Worm (Caenorhabditis elegans): ENCODE measurements around the gene srw-145.

The srw-145 gene

DNA sequence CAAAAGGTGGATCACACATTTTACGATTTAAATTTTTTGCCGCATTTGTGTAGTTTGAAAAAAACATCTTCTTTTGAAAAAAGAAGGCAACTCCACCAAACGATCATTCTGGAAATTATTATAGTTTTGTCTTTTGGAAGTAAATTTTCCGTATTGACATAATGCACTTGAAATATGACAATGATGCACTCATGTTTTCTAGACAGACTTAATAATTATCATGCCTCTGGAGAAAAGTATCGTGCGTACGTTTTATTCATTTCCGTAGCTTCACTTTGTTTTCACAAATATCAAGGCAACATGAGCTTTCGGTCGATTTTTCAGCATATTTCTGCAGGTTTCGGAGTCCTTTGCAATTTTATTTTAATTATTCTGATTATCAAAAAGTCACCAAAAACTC is 18.6 kb upstream of the srw-145 start, which contains the start of gene str-250:
TSS of gene str-250 (plus strand) at position 301 of the 400 bp plus-strand sequence.
- TF ChIP-seq fos-1 (tag; optimal IDR thresholded peaks at IDR 0.05) (no peak), nhr-10 (tag; optimal IDR thresholded peaks at IDR 0.05) (no peak), spr-3 (GFP tag; optimal IDR thresholded peaks at IDR 0.05) (no peak), daf-8 (GFP tag; IDR thresholded peaks at IDR 0.05) (no peak), ZK546.5 (tag; optimal IDR thresholded peaks at IDR 0.05) (no peak), lin-15B (tag; optimal IDR thresholded peaks at IDR 0.05) (no peak), nhr-28 (tag; optimal IDR thresholded peaks at IDR 0.05) (no peak), F26F4.8 (GFP tag; conservative IDR thresholded peaks at IDR 0.05) (no peak), nhr-77 (tag; optimal IDR thresholded peaks at IDR 0.05) (no peak), snpc-4 (tag; optimal IDR thresholded peaks at IDR 0.05) (no peak), ceh-28 (tag; optimal IDR thresholded peaks at IDR 0.05) (no peak), lsy-2 (tag; optimal IDR thresholded peaks at IDR 0.05) (no peak), sdz-12 (GFP tag; optimal IDR thresholded peaks at IDR 0.05) (no peak), lir-3 (tag; optimal IDR thresholded peaks at IDR 0.05) (no peak), F44E2.7 (GFP tag; IDR thresholded peaks at IDR 0.05) (no peak)

DNA sequence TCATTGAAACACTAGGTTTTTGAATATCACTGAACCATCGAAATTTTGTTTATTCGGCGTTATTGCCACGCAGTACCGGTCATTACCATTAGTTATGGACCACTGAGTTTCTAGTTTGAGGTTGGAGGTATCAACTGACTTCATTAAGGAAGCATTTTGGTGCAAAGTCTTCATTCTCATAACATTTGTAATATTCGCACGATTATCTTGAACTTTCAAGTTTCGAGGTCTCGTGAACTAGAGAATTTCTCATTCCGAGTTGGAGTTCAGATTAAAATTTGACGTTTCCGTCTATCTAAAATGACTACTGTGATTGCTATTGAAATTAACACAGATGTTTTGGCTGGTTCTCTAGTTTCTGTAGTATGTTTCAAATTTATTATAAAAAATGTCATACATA is 16.2 kb upstream of the srw-145 start, which contains the start of gene srx-42:
TSS of gene srx-42 (plus strand) at position 301 of the 400 bp plus-strand sequence.
- TF ChIP-seq ceh-82 (tag; optimal IDR thresholded peaks at IDR 0.05) (no peak), cey-2 (tag; optimal IDR thresholded peaks at IDR 0.05; ENCODE audit: borderline replicate concordance, insufficient read depth) (no peak), fos-1 (tag; optimal IDR thresholded peaks at IDR 0.05) (no peak), lin-39 (tag; optimal IDR thresholded peaks at IDR 0.05) (no peak), nhr-42 (GFP tag; IDR thresholded peaks at IDR 0.05) (no peak), lsy-2 (tag; optimal IDR thresholded peaks at IDR 0.05) (no peak), lin-38 (GFP tag; IDR thresholded peaks at IDR 0.05) (no peak), mdl-1 (tag; optimal IDR thresholded peaks at IDR 0.05) (no peak), zag-1 (tag; optimal IDR thresholded peaks at IDR 0.05) (no peak), rbr-2 (tag; optimal IDR thresholded peaks at IDR 0.05) (no peak), Y75B8A.6 (GFP tag; IDR thresholded peaks at IDR 0.05) (no peak), lin-1 (GFP tag; IDR thresholded peaks at IDR 0.05) (no peak), skn-1 (tag; optimal IDR thresholded peaks at IDR 0.05) (no peak), nhr-10 (tag; optimal IDR thresholded peaks at IDR 0.05) (no peak)

DNA sequence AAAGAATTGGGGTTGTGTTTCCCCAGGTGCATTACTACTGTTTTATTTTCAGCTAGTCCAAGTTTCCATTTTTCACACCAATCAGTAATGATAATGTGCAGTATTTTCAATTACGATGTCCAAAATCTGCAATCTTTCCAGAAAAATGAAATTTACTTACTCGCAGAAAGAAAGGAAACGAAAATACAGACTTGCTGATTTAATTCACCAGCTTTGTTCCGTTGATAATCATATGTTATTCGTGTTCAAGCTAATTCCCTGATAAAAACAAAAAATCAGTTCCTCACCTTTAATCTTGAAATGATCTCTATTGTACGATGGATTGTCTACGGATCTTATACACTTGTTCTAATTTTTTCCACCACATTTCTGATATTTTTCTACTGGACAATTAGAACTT is 13.1 kb upstream of the srw-145 start, which contains the start of gene srxa-11:
TSS of gene srxa-11 (plus strand) at position 301 of the 400 bp plus-strand sequence.
- no peak for TF ChIP-seq hlh-30 (tag; optimal IDR thresholded peaks at IDR 0.05; ENCODE audit: insufficient read depth)
- TF ChIP-seq ztf-7 (tag; optimal IDR thresholded peaks at IDR 0.05) = no peak
- no peak for TF ChIP-seq mes-2 (tag; optimal IDR thresholded peaks at IDR 0.05; ENCODE audit: poor library complexity, severe bottlenecking)
- TF ChIP-seq daf-19 (GFP tag; conservative IDR thresholded peaks at IDR 0.05) = no peak
- TF ChIP-seq nhr-41 (GFP tag; IDR thresholded peaks at IDR 0.05) = no peak

DNA sequence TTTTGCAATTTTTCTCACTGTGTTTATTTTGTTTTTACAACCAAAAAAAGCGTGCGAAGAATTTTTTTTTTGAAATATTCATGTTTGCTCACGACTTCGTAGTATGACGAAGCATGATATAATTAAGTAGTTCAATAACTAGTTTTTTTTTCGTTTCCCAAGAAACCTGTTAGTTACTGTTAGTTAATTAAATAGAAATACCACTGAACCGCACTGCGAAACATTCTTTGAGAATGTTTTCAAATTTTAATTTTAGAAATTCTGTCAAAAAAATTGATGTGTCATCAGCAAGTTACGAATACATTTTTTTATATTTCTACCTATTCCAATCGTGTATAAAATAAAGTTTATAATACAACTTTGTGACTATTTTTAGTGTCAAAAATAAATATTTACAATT is 10.6 kb upstream of the srw-145 start, which contains the start of gene srxa-12:
TSS of gene srxa-12 (plus strand) at position 301 of the 400 bp plus-strand sequence.
- TF ChIP-seq hlh-11 (tag; optimal IDR thresholded peaks at IDR 0.05) = no peak

DNA sequence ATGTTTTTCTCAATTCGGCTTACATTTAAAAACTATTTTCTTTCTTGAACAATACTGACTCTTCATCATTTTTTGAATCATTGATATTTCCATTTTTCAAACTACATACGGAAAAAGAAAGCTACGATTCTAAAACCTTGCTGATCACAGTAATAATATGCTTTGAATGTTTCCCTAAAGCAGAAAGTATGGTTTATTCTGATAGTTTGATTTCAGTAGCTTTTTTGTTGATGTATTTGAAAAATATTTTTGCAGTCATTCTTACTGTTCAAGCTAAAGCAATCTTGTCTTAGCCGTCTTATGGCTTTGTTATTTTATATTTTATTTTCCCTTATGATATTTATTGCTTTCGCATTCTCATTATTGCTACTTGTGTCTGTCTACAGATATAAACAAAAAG is 7.4 kb upstream of the srw-145 start, which contains the start of gene srxa-13:
TSS of gene srxa-13 (plus strand) at position 301 of the 400 bp plus-strand sequence.
- no peak for TF ChIP-seq dpl-1 (GFP tag; optimal IDR thresholded peaks at IDR 0.05)
- TF ChIP-seq nhr-6 (tag; optimal IDR thresholded peaks at IDR 0.05) = no peak
- TF ChIP-seq nhr-10 (tag; optimal IDR thresholded peaks at IDR 0.05) = no peak
- TF ChIP-seq lin-29 (GFP tag; IDR thresholded peaks at IDR 0.05) = no peak
- no peak for TF ChIP-seq unc-62 (GFP tag; optimal IDR thresholded peaks at IDR 0.05 in 1 of 2)
- no peak for TF ChIP-seq unc-62 (tag; optimal IDR thresholded peaks at IDR 0.05)
- no peak for TF ChIP-seq hlh-11 (tag; optimal IDR thresholded peaks at IDR 0.05)
- no peak for TF ChIP-seq nhr-76 (tag; optimal IDR thresholded peaks at IDR 0.05)
- no peak for TF ChIP-seq nhr-42 (GFP tag; IDR thresholded peaks at IDR 0.05)
- TF ChIP-seq F37D6.2 (tag; optimal IDR thresholded peaks at IDR 0.05) = no peak
- TF ChIP-seq arid-1 (GFP tag; conservative IDR thresholded peaks at IDR 0.05) = no peak
- no peak for TF ChIP-seq sdz-12 (GFP tag; optimal IDR thresholded peaks at IDR 0.05)
- TF ChIP-seq aha-1 (tag) = no peak
- TF ChIP-seq T20F7.1 (GFP tag; optimal IDR thresholded peaks at IDR 0.05) = no peak
- no peak for TF ChIP-seq R02D3.7 (tag; optimal IDR thresholded peaks at IDR 0.05)
- TF ChIP-seq dmd-9 (GFP tag; IDR thresholded peaks at IDR 0.05) = no peak
- no peak for TF ChIP-seq rbr-2 (tag; optimal IDR thresholded peaks at IDR 0.05)
- no peak for TF ChIP-seq daf-19 (GFP tag; conservative IDR thresholded peaks at IDR 0.05)
- no peak for TF ChIP-seq hif-1 (tag; optimal IDR thresholded peaks at IDR 0.05)
- TF ChIP-seq cey-2 (tag; optimal IDR thresholded peaks at IDR 0.05; ENCODE audit: borderline replicate concordance, insufficient read depth) = no peak
